Fruit fly (Drosophila melanogaster) whole organism, embryonic: Measurements from ENCODE around the gene CG34290.

ENCODE experiments used
- Aef1 ChIP-seq: fragments of 200-800 bp; sonication (Bioruptor generic); IDR thresholded peaks from 3 replicates; pipeline ENCODE4 v1.3.6; 2022; ENCODE audit warnings: missing biosample characterization, missing genetic modification characterization
- Atf6 ChIP-seq: fragments of 200-800 bp; sonication (Bioruptor generic); IDR thresholded peaks from 2 replicates; pipeline ENCODE4 v1.3.6; 2022; ENCODE audit warnings: missing biosample characterization, missing genetic modification characterization
- Awh ChIP-seq: fragments of 200-800 bp; sonication (Bioruptor generic); IDR thresholded peaks from 2 replicates; pipeline ENCODE4, ENCODE4 v1.3.6; 2022; ENCODE audit warnings: missing biosample characterization, missing genetic modification characterization
- CG11247 ChIP-seq: fragments of 200-800 bp; sonication (Bioruptor generic); IDR thresholded peaks from 2 replicates; pipeline ENCODE4 v1.3.6; 2022; ENCODE audit warnings: missing biosample characterization, missing genetic modification characterization
- CG12104 ChIP-seq: fragments of 200-800 bp; sonication (Bioruptor generic); optimal IDR thresholded peaks from 3 replicates; lab custom pipeline; 2016; ENCODE audit warnings: missing biosample characterization, missing genetic modification characterization
- CG12299 ChIP-seq: fragments of 200-800 bp; sonication (Bioruptor generic); optimal IDR thresholded peaks from 2 replicates; lab custom pipeline; 2018; ENCODE audit warnings: missing biosample characterization, mild to moderate bottlenecking, missing genetic modification characterization
- CG13123 ChIP-seq: fragments of 200-800 bp; sonication (Bioruptor generic); optimal IDR thresholded peaks from 2 replicates; lab custom pipeline; 2016; ENCODE audit warnings: missing biosample characterization, missing genetic modification characterization
- CG14860 ChIP-seq: fragments of 200-800 bp; sonication (Bioruptor generic); IDR thresholded peaks from 3 replicates; pipeline ENCODE4 v1.3.6; 2022; ENCODE audit warnings: missing biosample characterization, missing genetic modification characterization; ENCODE audit not compliant: partially characterized antibody
- CG17359 ChIP-seq: fragments of 200-800 bp; sonication (Bioruptor generic); optimal IDR thresholded peaks from 3 replicates; lab custom pipeline; 2018; ENCODE audit warnings: missing biosample characterization, mild to moderate bottlenecking, missing genetic modification characterization, moderate library complexity
- CG1792 ChIP-seq: fragments of 200-800 bp; sonication (Bioruptor generic); optimal IDR thresholded peaks from 2 replicates; lab custom pipeline; 2016; ENCODE audit warnings: missing biosample characterization, missing genetic modification characterization
- CG2889 ChIP-seq: fragments of 200-800 bp; sonication (Bioruptor generic); IDR thresholded peaks from 3 replicates; pipeline ENCODE4 v1.3.6; 2022; ENCODE audit warnings: missing biosample characterization, missing genetic modification characterization
- CG31224 ChIP-seq: fragments of 200-800 bp; sonication (Bioruptor generic); IDR thresholded peaks from 2 replicates; pipeline ENCODE4 v1.3.6; 2022; ENCODE audit warnings: missing biosample characterization, missing genetic modification characterization
- CG31388 ChIP-seq: fragments of 200-800 bp; sonication (Bioruptor generic); optimal IDR thresholded peaks from 2 replicates; lab custom pipeline; 2016; ENCODE audit warnings: missing biosample characterization, missing genetic modification characterization
- CG32772 ChIP-seq: fragments of 200-800 bp; sonication (Bioruptor generic); IDR thresholded peaks from 2 replicates; pipeline ENCODE4 v1.3.6; 2022; ENCODE audit warnings: missing biosample characterization, missing genetic modification characterization
- CG33213 ChIP-seq: fragments of 200-800 bp; sonication (Bioruptor generic); optimal IDR thresholded peaks from 3 replicates; lab custom pipeline; 2016; ENCODE audit warnings: missing biosample characterization, missing genetic modification characterization
- CG4730 ChIP-seq: fragments of 200-800 bp; sonication (Bioruptor generic); IDR thresholded peaks from 2 replicates; pipeline ENCODE4 v1.3.6; 2022; ENCODE audit warnings: missing biosample characterization, missing genetic modification characterization
- CG6654 ChIP-seq: fragments of 200-800 bp; sonication (Bioruptor generic); optimal IDR thresholded peaks from 2 replicates; lab custom pipeline; 2017; ENCODE audit warnings: missing biosample characterization, mild to moderate bottlenecking, missing genetic modification characterization
- CG7928 ChIP-seq: fragments of 200-800 bp; sonication (Bioruptor generic); optimal IDR thresholded peaks from 2 replicates; lab custom pipeline; 2017; ENCODE audit warnings: missing biosample characterization, mild to moderate bottlenecking, missing genetic modification characterization
- CG9932 ChIP-seq: fragments of 200-800 bp; sonication (Bioruptor generic); IDR thresholded peaks from 2 replicates; pipeline ENCODE4 v1.3.6; 2022; ENCODE audit warnings: missing biosample characterization, missing genetic modification characterization
- D19A ChIP-seq: fragments of 200-800 bp; optimal IDR thresholded peaks from 3 replicates; lab custom pipeline; 2019; ENCODE audit warnings: missing biosample characterization, mild to moderate bottlenecking, missing genetic modification characterization, moderate library complexity
- D19B ChIP-seq: fragments of 200-800 bp; sonication (Bioruptor generic); optimal IDR thresholded peaks from 2 replicates; lab custom pipeline; 2017; ENCODE audit warnings: missing biosample characterization, mild to moderate bottlenecking, missing genetic modification characterization
- Ets65A ChIP-seq: fragments of 200-800 bp; sonication (Bioruptor generic); peaks from one replicate; lab custom pipeline; 2016; ENCODE audit warnings: missing biosample characterization, missing genetic modification characterization
- HLHmδ ChIP-seq: fragments of 200-800 bp; sonication (Bioruptor generic); optimal IDR thresholded peaks from 2 replicates; lab custom pipeline; 2018; ENCODE audit warnings: missing biosample characterization, mild to moderate bottlenecking, missing genetic modification characterization, moderate library complexity
- Lhr ChIP-seq: fragments of 200-800 bp; sonication (Bioruptor generic); optimal IDR thresholded peaks from 3 replicates; lab custom pipeline; 2017; ENCODE audit warnings: mild to moderate bottlenecking, missing biosample characterization, missing genetic modification reagents, missing genetic modification characterization
- MTF-1 ChIP-seq: fragments of 200-800 bp; sonication (Bioruptor generic); optimal IDR thresholded peaks from 2 replicates; lab custom pipeline; 2018; ENCODE audit warnings: missing biosample characterization, mild to moderate bottlenecking, missing genetic modification characterization, borderline replicate concordance
- Oli ChIP-seq: fragments of 200-800 bp; sonication (Bioruptor generic); optimal IDR thresholded peaks from 2 replicates; lab custom pipeline; 2018; ENCODE audit warnings: missing biosample characterization, mild to moderate bottlenecking, missing genetic modification characterization, moderate library complexity
- Side ChIP-seq: fragments of 200-800 bp; sonication (Bioruptor generic); optimal IDR thresholded peaks from 2 replicates; lab custom pipeline; 2016; ENCODE audit warnings: missing biosample characterization, missing genetic modification characterization
- al ChIP-seq: fragments of 200-800 bp; sonication (Bioruptor generic); IDR thresholded peaks from 2 replicates; pipeline ENCODE4 v1.3.6; 2022; ENCODE audit warnings: missing biosample characterization, missing genetic modification characterization
- chm ChIP-seq: fragments of 200-800 bp; sonication (Bioruptor generic); IDR thresholded peaks from 2 replicates; pipeline ENCODE4 v1.3.6; 2022; ENCODE audit warnings: missing biosample characterization, missing genetic modification characterization
- disco-r ChIP-seq: fragments of 200-800 bp; sonication (Bioruptor generic); optimal IDR thresholded peaks from 2 replicates; lab custom pipeline; 2016; ENCODE audit warnings: missing biosample characterization, missing genetic modification characterization
- dmrt11E ChIP-seq: fragments of 200-800 bp; sonication (Bioruptor generic); optimal IDR thresholded peaks from 3 replicates; lab custom pipeline; 2018; ENCODE audit warnings: missing biosample characterization, mild to moderate bottlenecking, missing genetic modification characterization, moderate library complexity
- en ChIP-seq: fragments of 200-800 bp; sonication (Bioruptor generic); optimal IDR thresholded peaks from 2 replicates; lab custom pipeline; 2016; ENCODE audit warnings: missing biosample characterization, missing genetic modification characterization
- ewg ChIP-seq: fragments of 200-800 bp; sonication (Bioruptor generic); optimal IDR thresholded peaks from 3 replicates; lab custom pipeline; 2017; ENCODE audit warnings: mild to moderate bottlenecking, missing biosample characterization, missing genetic modification reagents, missing genetic modification characterization
- exex ChIP-seq: fragments of 200-800 bp; sonication (Bioruptor generic); optimal IDR thresholded peaks from 4 replicates; lab custom pipeline; 2018; ENCODE audit warnings: missing biosample characterization, mild to moderate bottlenecking, missing genetic modification characterization, moderate library complexity
- gcm2 ChIP-seq: fragments of 200-800 bp; sonication (Bioruptor generic); optimal IDR thresholded peaks from 2 replicates; lab custom pipeline; 2016; ENCODE audit warnings: missing biosample characterization, missing genetic modification characterization
- grau ChIP-seq: fragments of 200-800 bp; optimal IDR thresholded peaks from 3 replicates; lab custom pipeline; 2019; ENCODE audit warnings: missing biosample characterization, mild to moderate bottlenecking, missing genetic modification characterization, moderate library complexity
- gro ChIP-seq: fragments of 200-800 bp; sonication (Bioruptor generic); optimal IDR thresholded peaks from 2 replicates; lab custom pipeline; 2016; ENCODE audit warnings: missing biosample characterization, missing genetic modification characterization
- klu ChIP-seq: fragments of 200-800 bp; sonication (Bioruptor generic); IDR thresholded peaks from 2 replicates; pipeline ENCODE4 v1.3.6; 2022; ENCODE audit warnings: missing biosample characterization, missing genetic modification characterization
- kni ChIP-seq: fragments of 200-800 bp; sonication (Bioruptor generic); optimal IDR thresholded peaks from 3 replicates; lab custom pipeline; 2017; ENCODE audit warnings: mild to moderate bottlenecking, missing biosample characterization, missing genetic modification reagents, missing genetic modification characterization
- nmo ChIP-seq: fragments of 200-800 bp; sonication (Bioruptor generic); optimal IDR thresholded peaks from 2 replicates; lab custom pipeline; 2018; ENCODE audit warnings: missing biosample characterization, mild to moderate bottlenecking, missing genetic modification characterization, moderate library complexity
- onecut ChIP-seq: fragments of 200-800 bp; sonication (Bioruptor generic); IDR thresholded peaks from 2 replicates; pipeline ENCODE4 v1.3.6; 2022; ENCODE audit warnings: missing biosample characterization, missing genetic modification characterization
- pum ChIP-seq: fragments of 200-800 bp; sonication (Bioruptor generic); optimal IDR thresholded peaks from 2 replicates; lab custom pipeline; 2016; ENCODE audit warnings: missing biosample characterization, missing genetic modification characterization
- run ChIP-seq: fragments of 200-800 bp; sonication (Bioruptor generic); optimal IDR thresholded peaks from 3 replicates; lab custom pipeline; 2018; ENCODE audit warnings: missing biosample characterization, mild to moderate bottlenecking, missing genetic modification characterization
- sim ChIP-seq: fragments of 200-800 bp; sonication (Bioruptor generic); IDR thresholded peaks from 2 replicates; pipeline ENCODE4 v1.3.6; 2022; ENCODE audit warnings: missing biosample characterization, missing genetic modification characterization
- sna ChIP-seq: fragments of 200-800 bp; sonication (Bioruptor generic); IDR thresholded peaks from 2 replicates; pipeline ENCODE4 v1.3.6; 2022; ENCODE audit warnings: missing biosample characterization, missing genetic modification characterization; ENCODE audit not compliant: partially characterized antibody
- sqz ChIP-seq: fragments of 200-800 bp; sonication (Bioruptor generic); optimal IDR thresholded peaks from 3 replicates; lab custom pipeline; 2018; ENCODE audit warnings: missing biosample characterization, mild to moderate bottlenecking, missing genetic modification characterization
- trem ChIP-seq: fragments of 200-800 bp; optimal IDR thresholded peaks from 3 replicates; lab custom pipeline; 2019; ENCODE audit warnings: missing biosample characterization, mild to moderate bottlenecking, missing genetic modification characterization, moderate library complexity
- tup ChIP-seq: fragments of 200-800 bp; sonication (Bioruptor generic); optimal IDR thresholded peaks from 2 replicates; lab custom pipeline; 2016; ENCODE audit warnings: missing biosample characterization, mild to moderate bottlenecking, missing genetic modification characterization, moderate library complexity
- unc-4 ChIP-seq: fragments of 200-800 bp; sonication (Bioruptor generic); IDR thresholded peaks from 2 replicates; pipeline ENCODE4 v1.3.6; 2022; ENCODE audit warnings: missing biosample characterization, missing genetic modification characterization; ENCODE audit not compliant: partially characterized antibody
- yki ChIP-seq: fragments of >200 bp; optimal IDR thresholded peaks from 3 replicates; lab custom pipeline; 2018
- z ChIP-seq: fragments of 200-800 bp; sonication (Bioruptor generic); IDR thresholded peaks from 3 replicates; pipeline ENCODE4 v1.3.6; 2022; ENCODE audit warnings: missing biosample characterization, missing genetic modification characterization
- zfh1 ChIP-seq: fragments of 200-800 bp; sonication (Bioruptor generic); IDR thresholded peaks from 3 replicates; pipeline ENCODE4 v1.3.6; 2022; ENCODE audit warnings: missing biosample characterization, missing genetic modification characterization

CG34290 gene

dm6 chr3R:24271071-24271470 lies 18.5 kb downstream of the CG34290 start, which contains the start of gene jar (continued):
- TF ChIP-seq zfh1: peak; percentile 29; the same call in 1 of the 3 replicates
- TF ChIP-seq HLHmδ (GFP tag; lab: Kevin White, UChicago): peak; percentile 25
- TF ChIP-seq CG4730 (GFP tag; lab: Robert Waterston, UW): no peak
- TF ChIP-seq klu (GFP tag; lab: Robert Waterston, UW): no peak
- TF ChIP-seq al (GFP tag; lab: Robert Waterston, UW): no peak
- no peak for TF ChIP-seq sim (GFP tag; lab: Robert Waterston, UW)
- TF ChIP-seq sna (GFP tag; lab: Robert Waterston, UW): peak; percentile 87
- peak; percentile 89 for TF ChIP-seq chm (GFP tag; lab: Robert Waterston, UW)
- TF ChIP-seq Atf6 (GFP tag; lab: Robert Waterston, UW): peak; percentile 56; the same call in 1 of the 2 replicates
- no peak for TF ChIP-seq onecut (GFP tag; lab: Robert Waterston, UW)
- TF ChIP-seq MTF-1: peak; percentile 51
- TF ChIP-seq CG31224 (GFP tag; lab: Robert Waterston, UW): no peak
- peak; percentile 62 for TF ChIP-seq CG33213 (GFP tag; lab: Kevin White, UChicago)
- no peak; the same call in 2 of the 3 replicates for TF ChIP-seq CG14860 (GFP tag; lab: Robert Waterston, UW)
- no peak for TF ChIP-seq dmrt11E (tag; lab: Kevin White, UChicago)
- TF ChIP-seq trem (tag; lab: Kevin White, UChicago): peak; percentile 84
- TF ChIP-seq pum (GFP tag; lab: Kevin White, UChicago): no peak
- TF ChIP-seq CG13123 (GFP tag; lab: Kevin White, UChicago): peak; percentile 3
- TF ChIP-seq Lhr: peak; percentile 66
- TF ChIP-seq D19A (tag; lab: Kevin White, UChicago): peak; percentile 34
- TF ChIP-seq CG7928: peak; percentile 52
- peak; percentile 32; the same call in 1 of the 2 replicates for TF ChIP-seq CG9932 (GFP tag; lab: Robert Waterston, UW)
- peak; percentile 14 for TF ChIP-seq Side (GFP tag; lab: Kevin White, UChicago)
- TF ChIP-seq kni (GFP tag; lab: Kevin White, UChicago): peak; percentile 62
- TF ChIP-seq CG6654: no peak
- 0 out of 2 replicates have a peak, but pooled peaks have one; percentile 45 for TF ChIP-seq Awh (GFP tag; lab: Robert Waterston, UW)
- no peak for TF ChIP-seq en (GFP tag; lab: Kevin White, UChicago)
- peak; percentile 43 for TF ChIP-seq grau
- peak; percentile 11; the same call in 1 of the 2 replicates for TF ChIP-seq CG11247 (GFP tag; lab: Robert Waterston, UW)
- no peak for TF ChIP-seq disco-r
- TF ChIP-seq tup: no peak
- no peak for TF ChIP-seq CG31388
- TF ChIP-seq CG1792: no peak
- peak; percentile 39 for TF ChIP-seq run (tag; lab: Kevin White, UChicago)
- TF ChIP-seq yki: no peak
- TF ChIP-seq Oli (tag; lab: Kevin White, UChicago): no peak
- no peak for TF ChIP-seq CG32772
- no peak for TF ChIP-seq z (GFP tag; lab: Robert Waterston, UW)
- TF ChIP-seq D19B: no peak
- TF ChIP-seq CG12104 (GFP tag; lab: Kevin White, UChicago): no peak
- peak; percentile 93 for TF ChIP-seq unc-4 (GFP tag; lab: Robert Waterston, UW)
- peak; percentile 43 for TF ChIP-seq sqz (GFP tag; lab: Kevin White, UChicago)
- no peak for TF ChIP-seq CG12299 (tag; lab: Kevin White, UChicago)
- TF ChIP-seq ewg (GFP tag; lab: Kevin White, UChicago): peak; percentile 47
- peak; percentile 32 for TF ChIP-seq gro (GFP tag; lab: Kevin White, UChicago)
- peak; percentile 45 for TF ChIP-seq nmo (GFP tag; lab: Kevin White, UChicago)
- no peak for TF ChIP-seq CG2889 (GFP tag; lab: Robert Waterston, UW)
- no peak for TF ChIP-seq gcm2
- TF ChIP-seq exex (tag; lab: Kevin White, UChicago): peak; percentile 22
- peak; percentile 86 for TF ChIP-seq Aef1
- peak; percentile 38 for TF ChIP-seq CG17359 (tag; lab: Kevin White, UChicago)
- TF ChIP-seq Ets65A (GFP tag; lab: Kevin White, UChicago): peak; percentile 79
